Worm (Caenorhabditis elegans) whole organism, midembryonic: Measurements from ENCODE around the gene rpc-11.

ENCODE experiments used
- T22C8.4 ChIP-seq: fragments of 200-800 bp; sonication (Bioruptor generic); IDR thresholded peaks from 2 replicates; pipeline ENCODE4 v1.3.6; 2022; ENCODE audit warnings: missing genetic modification characterization, missing compliant biosample characterization
- cog-1 ChIP-seq: sonication (generic microtip); optimal IDR thresholded peaks from 2 replicates; lab custom pipeline; 2016; ENCODE audit warnings: missing genetic modification characterization, missing compliant biosample characterization
- flt-1 ChIP-seq: fragments of 200-800 bp; sonication (Bioruptor generic); IDR thresholded peaks from 2 replicates; pipeline ENCODE4 v1.3.6; 2022; ENCODE audit warnings: missing genetic modification characterization, missing compliant biosample characterization
- klf-2 ChIP-seq: fragments of 200-800 bp; sonication (Bioruptor generic); conservative IDR thresholded peaks from 2 replicates; pipeline ENCODE4 v1.3.6; 2022; ENCODE audit warnings: missing genetic modification reagents, missing genetic modification characterization, missing compliant biosample characterization
- med-1 ChIP-seq: sonication (generic microtip); optimal IDR thresholded peaks from 2 replicates; lab custom pipeline; 2017; ENCODE audit warnings: missing genetic modification characterization, mild to moderate bottlenecking, missing compliant biosample characterization, antibody characterized with exemption, missing genetic modification reagents; ENCODE audit not compliant: insufficient read depth
- ref-1 ChIP-seq: fragments of 200-800 bp; sonication (Bioruptor generic); conservative IDR thresholded peaks from 2 replicates; pipeline ENCODE4 v1.3.6; 2022; ENCODE audit warnings: missing genetic modification reagents, missing genetic modification characterization, missing compliant biosample characterization
- tab-1 ChIP-seq: fragments of 200-800 bp; sonication (Bioruptor generic); IDR thresholded peaks from 2 replicates; pipeline ENCODE4 v1.3.6; 2022; ENCODE audit warnings: missing genetic modification characterization, missing compliant biosample characterization
- ztf-23 ChIP-seq: fragments of 200-800 bp; sonication (Bioruptor generic); IDR thresholded peaks from 2 replicates; pipeline ENCODE4 v1.3.6; 2022; ENCODE audit warnings: missing genetic modification reagents, missing genetic modification characterization, missing compliant biosample characterization
- ztf-29 ChIP-seq: fragments of 200-800 bp; sonication (Bioruptor generic); IDR thresholded peaks from 2 replicates; pipeline ENCODE4 v1.3.6; 2022; ENCODE audit warnings: missing genetic modification reagents, missing genetic modification characterization, missing compliant biosample characterization

The rpc-11 gene

DNA sequence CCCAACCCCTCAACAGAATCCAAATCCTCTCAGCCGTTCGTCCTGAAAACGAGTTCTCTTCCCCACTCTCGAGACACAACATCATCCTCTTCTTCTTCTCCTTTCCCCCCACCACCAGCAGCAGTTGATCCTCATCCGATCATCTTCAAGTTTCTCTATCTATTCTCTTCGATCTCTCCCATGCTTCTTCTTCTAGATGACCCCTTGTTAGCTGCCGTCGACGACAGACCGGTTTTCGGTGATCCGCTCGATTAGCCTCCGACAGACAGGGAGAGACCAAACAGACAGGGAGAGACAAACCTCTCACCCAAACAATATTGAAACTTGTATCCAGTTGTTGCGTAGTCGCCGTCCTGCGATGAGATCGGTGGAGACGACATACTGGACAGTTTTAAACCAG lies 38.5 kb downstream of the rpc-11 start:
- TF ChIP-seq flt-1 (GFP tag; lab: Robert Waterston, UW) = no peak
- TF ChIP-seq klf-2 (GFP tag; lab: Robert Waterston, UW) = no peak
- no peak for TF ChIP-seq ztf-29
- TF ChIP-seq ref-1 (GFP tag; lab: Robert Waterston, UW) = no peak
- no peak for TF ChIP-seq cog-1
- no peak for TF ChIP-seq med-1 (GFP tag; lab: Kevin White, UChicago)
- TF ChIP-seq ztf-23 = no peak
- TF ChIP-seq tab-1 (GFP tag; lab: Robert Waterston, UW) = no peak
- no peak for TF ChIP-seq T22C8.4 (GFP tag; lab: Robert Waterston, UW)

ce11 chrIV:1367041-1367440 lies 42.8 kb downstream of the rpc-11 start:
- TF ChIP-seq med-1 (GFP tag; lab: Kevin White, UChicago) (no peak), flt-1 (GFP tag; lab: Robert Waterston, UW) (no peak), ref-1 (GFP tag; lab: Robert Waterston, UW) (no peak), ztf-23 (no peak), T22C8.4 (GFP tag; lab: Robert Waterston, UW) (no peak), tab-1 (GFP tag; lab: Robert Waterston, UW) (no peak), klf-2 (GFP tag; lab: Robert Waterston, UW) (no peak), cog-1 (no peak), ztf-29 (no peak)

ce11 chrIV:1365771-1366170 lies 44.1 kb downstream of the rpc-11 start:
- no peak for TF ChIP-seq ztf-29
- no peak for TF ChIP-seq med-1 (GFP tag; lab: Kevin White, UChicago)
- TF ChIP-seq ztf-23 = no peak
- no peak for TF ChIP-seq cog-1
- no peak for TF ChIP-seq ref-1 (GFP tag; lab: Robert Waterston, UW)
- TF ChIP-seq flt-1 (GFP tag; lab: Robert Waterston, UW) = no peak
- no peak for TF ChIP-seq tab-1 (GFP tag; lab: Robert Waterston, UW)
- no peak for TF ChIP-seq klf-2 (GFP tag; lab: Robert Waterston, UW)
- TF ChIP-seq T22C8.4 (GFP tag; lab: Robert Waterston, UW) = no peak

DNA sequence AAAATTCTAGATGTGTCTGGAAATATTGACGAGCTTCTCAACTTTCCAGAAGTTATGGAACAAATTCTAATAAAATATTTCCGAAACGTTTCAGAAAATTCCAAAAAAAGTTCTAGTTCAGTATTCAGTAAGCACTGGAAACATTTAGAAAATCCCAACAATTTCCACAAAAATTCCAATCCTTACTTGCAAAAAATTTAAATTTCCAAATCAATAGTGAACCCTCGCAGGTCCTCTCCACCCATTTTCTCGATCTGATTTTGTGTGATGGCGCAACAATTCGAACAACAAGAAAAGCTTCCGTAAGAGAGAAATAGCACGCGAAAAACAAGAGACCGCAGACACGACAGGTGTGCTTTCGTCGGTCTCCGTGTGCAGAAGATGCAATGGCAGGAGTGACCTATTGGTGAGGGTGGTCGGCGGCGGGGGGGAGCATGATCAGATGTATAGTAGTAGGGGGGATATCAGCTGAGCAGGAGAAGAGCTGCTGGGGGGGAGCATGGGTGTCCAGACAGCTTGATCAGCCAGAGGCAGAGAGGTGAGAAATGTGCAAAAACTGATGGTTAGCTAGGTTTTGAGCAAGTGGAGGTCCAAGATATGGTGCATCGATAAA lies 48.1 kb downstream of the rpc-11 start:
- TF ChIP-seq ztf-23 (no peak), tab-1 (GFP tag; lab: Robert Waterston, UW) (no peak), ref-1 (GFP tag; lab: Robert Waterston, UW) (no peak), med-1 (GFP tag; lab: Kevin White, UChicago) (no peak), flt-1 (GFP tag; lab: Robert Waterston, UW) (no peak), T22C8.4 (GFP tag; lab: Robert Waterston, UW) (no peak), ztf-29 (no peak), cog-1 (no peak), klf-2 (GFP tag; lab: Robert Waterston, UW) (no peak)

ce11 chrIV:1359125-1359524 lies 50.7 kb downstream of the rpc-11 start, which contains the start of gene col-105:
Gene col-105, minus strand, starts transcription at chrIV:1359225.
- TF ChIP-seq cog-1 = no peak
- no peak for TF ChIP-seq ztf-23
- no peak for TF ChIP-seq tab-1 (GFP tag; lab: Robert Waterston, UW)
- TF ChIP-seq T22C8.4 (GFP tag; lab: Robert Waterston, UW) = no peak
- TF ChIP-seq ztf-29 = no peak
- no peak for TF ChIP-seq med-1 (GFP tag; lab: Kevin White, UChicago)
- TF ChIP-seq ref-1 (GFP tag; lab: Robert Waterston, UW) = no peak
- TF ChIP-seq klf-2 (GFP tag; lab: Robert Waterston, UW) = no peak
- no peak for TF ChIP-seq flt-1 (GFP tag; lab: Robert Waterston, UW)
